Fruit fly (Drosophila melanogaster) whole organism, embryonic: ENCODE results near the gene CG3104.

Source experiments
- CG10267 ChIP-seq: fragments of 200-800 bp; sonication (Bioruptor generic); optimal IDR thresholded peaks from 2 replicates; lab custom pipeline; 2018; ENCODE audit warnings: missing biosample characterization, mild to moderate bottlenecking, missing genetic modification characterization, moderate library complexity
- CG11085 ChIP-seq: fragments of 200-800 bp; sonication (Bioruptor generic); IDR thresholded peaks from 2 replicates; pipeline ENCODE4 v1.3.6; 2022; ENCODE audit warnings: missing biosample characterization, missing genetic modification characterization
- CG11560 ChIP-seq: fragments of 200-800 bp; sonication (Bioruptor generic); IDR thresholded peaks from 3 replicates; pipeline ENCODE4 v1.3.6; 2022; ENCODE audit warnings: missing biosample characterization, missing genetic modification characterization
- CG1233 ChIP-seq: fragments of 200-800 bp; sonication (Bioruptor generic); optimal IDR thresholded peaks from 4 replicates; lab custom pipeline; 2018; ENCODE audit warnings: missing biosample characterization, mild to moderate bottlenecking, missing genetic modification characterization
- CG13287 ChIP-seq: fragments of 200-800 bp; sonication (Bioruptor generic); IDR thresholded peaks from 2 replicates; pipeline ENCODE4 v1.3.6; 2022; ENCODE audit warnings: missing biosample characterization, missing genetic modification characterization; ENCODE audit not compliant: partially characterized antibody
- CG14860 ChIP-seq: fragments of 200-800 bp; sonication (Bioruptor generic); IDR thresholded peaks from 3 replicates; pipeline ENCODE4 v1.3.6; 2022; ENCODE audit warnings: missing biosample characterization, missing genetic modification characterization; ENCODE audit not compliant: partially characterized antibody
- CG15269 ChIP-seq: fragments of 200-800 bp; sonication (Bioruptor generic); optimal IDR thresholded peaks from 2 replicates; lab custom pipeline; 2018; ENCODE audit warnings: missing biosample characterization, mild to moderate bottlenecking, missing genetic modification characterization, moderate library complexity
- CG1529 ChIP-seq: fragments of 200-800 bp; sonication (Bioruptor generic); optimal IDR thresholded peaks from 3 replicates; lab custom pipeline; 2018; ENCODE audit warnings: missing biosample characterization, missing genetic modification characterization
- CG17186 ChIP-seq: fragments of 200-800 bp; sonication (Bioruptor generic); optimal IDR thresholded peaks from 3 replicates; lab custom pipeline; 2017; ENCODE audit warnings: missing biosample characterization, missing genetic modification reagents, missing genetic modification characterization
- CG17612 ChIP-seq: fragments of 200-800 bp; sonication (Bioruptor generic); IDR thresholded peaks from 2 replicates; pipeline ENCODE4 v1.3.6; 2022; ENCODE audit warnings: missing biosample characterization, missing genetic modification characterization
- CG18011 ChIP-seq: fragments of 200-800 bp; sonication (Bioruptor generic); optimal IDR thresholded peaks from 2 replicates; lab custom pipeline; 2017; ENCODE audit warnings: missing biosample characterization, missing genetic modification characterization, mild to moderate bottlenecking, moderate library complexity, missing genotype
- CG18262 ChIP-seq: fragments of 200-800 bp; optimal IDR thresholded peaks from 3 replicates; lab custom pipeline; 2019; ENCODE audit warnings: missing biosample characterization, mild to moderate bottlenecking, missing genetic modification characterization, moderate library complexity
- CG1832 ChIP-seq: fragments of 200-800 bp; sonication (Bioruptor generic); optimal IDR thresholded peaks from 2 replicates; lab custom pipeline; 2017; ENCODE audit warnings: missing biosample characterization, mild to moderate bottlenecking, missing genetic modification characterization, inconsistent platforms
- CG2116 ChIP-seq: fragments of 200-800 bp; sonication (Bioruptor generic); optimal IDR thresholded peaks from 3 replicates; lab custom pipeline; 2018; ENCODE audit warnings: missing biosample characterization, mild to moderate bottlenecking, missing genetic modification characterization
- CG2120 ChIP-seq: fragments of 200-800 bp; sonication (Bioruptor generic); optimal IDR thresholded peaks from 3 replicates; lab custom pipeline; 2016; ENCODE audit warnings: missing biosample characterization, missing genetic modification characterization
- CG30403 ChIP-seq: fragments of 200-800 bp; sonication (Bioruptor generic); optimal IDR thresholded peaks from 3 replicates; lab custom pipeline; 2016; ENCODE audit warnings: missing biosample characterization, missing genetic modification characterization
- CG3847 ChIP-seq: fragments of 200-800 bp; sonication (Bioruptor generic); IDR thresholded peaks from 2 replicates; pipeline ENCODE4 v1.3.6; 2022; ENCODE audit warnings: missing biosample characterization, missing genetic modification characterization
- CG7839 ChIP-seq: fragments of 200-800 bp; sonication (Bioruptor generic); optimal IDR thresholded peaks from 3 replicates; lab custom pipeline; 2018; ENCODE audit warnings: missing biosample characterization, mild to moderate bottlenecking, missing genetic modification characterization, moderate library complexity
- CG8359 ChIP-seq: fragments of 200-800 bp; sonication (Bioruptor generic); optimal IDR thresholded peaks from 2 replicates; lab custom pipeline; 2017; ENCODE audit warnings: missing biosample characterization, mild to moderate bottlenecking, missing genetic modification characterization, borderline replicate concordance
- Chrac-16 ChIP-seq: fragments of 200-800 bp; sonication (Bioruptor generic); optimal IDR thresholded peaks from 3 replicates; lab custom pipeline; 2016; ENCODE audit warnings: missing biosample characterization, missing genetic modification characterization
- D19A ChIP-seq: fragments of 200-800 bp; optimal IDR thresholded peaks from 3 replicates; lab custom pipeline; 2019; ENCODE audit warnings: missing biosample characterization, mild to moderate bottlenecking, missing genetic modification characterization, moderate library complexity
- D19B ChIP-seq: fragments of 200-800 bp; sonication (Bioruptor generic); optimal IDR thresholded peaks from 2 replicates; lab custom pipeline; 2017; ENCODE audit warnings: missing biosample characterization, mild to moderate bottlenecking, missing genetic modification characterization
- Dref ChIP-seq: fragments of 200-800 bp; sonication (Bioruptor generic); IDR thresholded peaks from 2 replicates; pipeline ENCODE4 v1.3.6; 2022; ENCODE audit warnings: missing biosample characterization, missing genetic modification characterization
- Hr78 ChIP-seq, 2 experiments: fragments of 200-800 bp in 1 of 2; fragments of >200 bp in 1 of 2; sonication (Bioruptor generic) in 1 of 2; optimal IDR thresholded peaks; 2 replicates each; lab custom pipeline; 2017 to 2019; ENCODE audit warnings: missing biosample characterization in 2 of 2, missing genetic modification characterization in 2 of 2, mild to moderate bottlenecking in 1 of 2, moderate library complexity in 1 of 2
- Jarid2 ChIP-seq: fragments of 200-800 bp; sonication (Bioruptor generic); optimal IDR thresholded peaks from 3 replicates; lab custom pipeline; 2017; ENCODE audit warnings: mild to moderate bottlenecking, missing biosample characterization, missing genetic modification reagents, missing genetic modification characterization
- Kr ChIP-seq: fragments of 200-800 bp; sonication (Bioruptor generic); optimal IDR thresholded peaks from 2 replicates; lab custom pipeline; 2017; ENCODE audit warnings: missing biosample characterization, mild to moderate bottlenecking, missing genetic modification characterization
- Lhr ChIP-seq: fragments of 200-800 bp; sonication (Bioruptor generic); optimal IDR thresholded peaks from 3 replicates; lab custom pipeline; 2017; ENCODE audit warnings: mild to moderate bottlenecking, missing biosample characterization, missing genetic modification reagents, missing genetic modification characterization
- Mrtf ChIP-seq: fragments of 200-800 bp; sonication (Bioruptor generic); IDR thresholded peaks from 3 replicates; pipeline ENCODE4 v1.3.6; 2022; ENCODE audit warnings: missing biosample characterization, missing genetic modification characterization
- Oli ChIP-seq: fragments of 200-800 bp; sonication (Bioruptor generic); optimal IDR thresholded peaks from 2 replicates; lab custom pipeline; 2018; ENCODE audit warnings: missing biosample characterization, mild to moderate bottlenecking, missing genetic modification characterization, moderate library complexity
- PHDP ChIP-seq: fragments of 200-800 bp; sonication (Bioruptor generic); optimal IDR thresholded peaks from 3 replicates; lab custom pipeline; 2018; ENCODE audit warnings: missing biosample characterization, mild to moderate bottlenecking, missing genetic modification characterization, moderate library complexity
- Sox102F ChIP-seq: fragments of 200-800 bp; sonication (Bioruptor generic); optimal IDR thresholded peaks from 2 replicates; lab custom pipeline; 2018; ENCODE audit warnings: missing biosample characterization, mild to moderate bottlenecking, missing genetic modification characterization, moderate library complexity
- Spps ChIP-seq: fragments of 200-800 bp; sonication (Bioruptor generic); optimal IDR thresholded peaks from 2 replicates; lab custom pipeline; 2018; ENCODE audit warnings: missing biosample characterization, mild to moderate bottlenecking, missing genetic modification characterization
- TFAM ChIP-seq: fragments of 200-800 bp; sonication (Bioruptor generic); optimal IDR thresholded peaks from 2 replicates; lab custom pipeline; 2017; ENCODE audit warnings: missing biosample characterization, missing genetic modification characterization, inconsistent platforms
- Tbp ChIP-seq: fragments of >200 bp; optimal IDR thresholded peaks from 2 replicates; lab custom pipeline; 2018; ENCODE audit warnings: missing biosample characterization, missing genetic modification characterization
- bcd ChIP-seq: fragments of 200-800 bp; sonication (Bioruptor generic); optimal IDR thresholded peaks from 2 replicates; lab custom pipeline; 2017; ENCODE audit warnings: missing biosample characterization, mild to moderate bottlenecking, missing genetic modification characterization
- croc ChIP-seq: fragments of 200-800 bp; sonication (Bioruptor generic); conservative IDR thresholded peaks from 3 replicates; pipeline ENCODE4 v1.3.6; 2022; ENCODE audit warnings: missing biosample characterization, missing genetic modification characterization
- dimm ChIP-seq: fragments of 200-800 bp; sonication (Bioruptor generic); IDR thresholded peaks from 2 replicates; pipeline ENCODE4 v1.3.6; 2022; ENCODE audit warnings: missing biosample characterization, missing genetic modification characterization
- emc ChIP-seq: fragments of 200-800 bp; sonication (Bioruptor generic); optimal IDR thresholded peaks from 2 replicates; lab custom pipeline; 2016; ENCODE audit warnings: missing biosample characterization, missing genetic modification characterization
- gem ChIP-seq: fragments of 200-800 bp; sonication (Bioruptor generic); optimal IDR thresholded peaks from 2 replicates; lab custom pipeline; 2019; ENCODE audit warnings: missing biosample characterization, mild to moderate bottlenecking, missing genetic modification characterization, moderate library complexity
- hb ChIP-seq: fragments of 200-800 bp; sonication (Bioruptor generic); IDR thresholded peaks from 3 replicates; pipeline ENCODE4 v1.3.6; 2022; ENCODE audit warnings: missing biosample characterization, missing genetic modification characterization; ENCODE audit not compliant: partially characterized antibody
- ind ChIP-seq: fragments of 200-800 bp; sonication (Bioruptor generic); optimal IDR thresholded peaks from 3 replicates; lab custom pipeline; 2016; ENCODE audit warnings: missing biosample characterization, missing genetic modification characterization
- jumu ChIP-seq: fragments of 200-800 bp; sonication (Bioruptor generic); optimal IDR thresholded peaks from 3 replicates; lab custom pipeline; 2016; ENCODE audit warnings: missing biosample characterization, missing genetic modification characterization
- kah ChIP-seq: fragments of 200-800 bp; sonication (Bioruptor generic); optimal IDR thresholded peaks from 2 replicates; lab custom pipeline; 2018; ENCODE audit warnings: missing biosample characterization, mild to moderate bottlenecking, missing genetic modification characterization
- mam ChIP-seq: fragments of 200-800 bp; sonication (Bioruptor generic); optimal IDR thresholded peaks from 3 replicates; lab custom pipeline; 2016; ENCODE audit warnings: missing biosample characterization, missing genetic modification characterization
- nerfin-2 ChIP-seq: fragments of 200-800 bp; sonication (Bioruptor generic); IDR thresholded peaks from 2 replicates; pipeline ENCODE4 v1.3.6; 2022; ENCODE audit warnings: missing biosample characterization, missing genetic modification characterization; ENCODE audit not compliant: partially characterized antibody
- odd ChIP-seq: fragments of 200-800 bp; sonication (Bioruptor generic); optimal IDR thresholded peaks from 2 replicates; lab custom pipeline; 2017; ENCODE audit warnings: missing biosample characterization, mild to moderate bottlenecking, missing genetic modification characterization
- peb ChIP-seq: fragments of 200-800 bp; sonication (Bioruptor generic); IDR thresholded peaks from 2 replicates; pipeline ENCODE4 v1.3.6; 2022; ENCODE audit warnings: missing biosample characterization, missing genetic modification characterization
- rib ChIP-seq: fragments of 200-800 bp; sonication (Bioruptor generic); IDR thresholded peaks from 2 replicates; pipeline ENCODE4 v1.3.6; 2022; ENCODE audit warnings: missing biosample characterization, missing genetic modification characterization
- salm ChIP-seq: fragments of 200-800 bp; sonication (Bioruptor generic); optimal IDR thresholded peaks from 2 replicates; lab custom pipeline; 2018; ENCODE audit warnings: missing biosample characterization, mild to moderate bottlenecking, missing genetic modification characterization
- zf30C ChIP-seq: fragments of 200-800 bp; sonication (Bioruptor generic); optimal IDR thresholded peaks from 3 replicates; lab custom pipeline; 2018; ENCODE audit warnings: missing biosample characterization, mild to moderate bottlenecking, missing genetic modification characterization

Gene CG3104

dm6 chr2L:2830341-2830800 lies 25.2 kb downstream of the CG3104 start (continued):
- TF ChIP-seq CG1529 (GFP tag; lab: Kevin White, UChicago) = peak; percentile 91
- peak; percentile 5 for TF ChIP-seq jumu (GFP tag; lab: Kevin White, UChicago)
- peak; percentile 90 for TF ChIP-seq bcd (GFP tag; lab: Kevin White, UChicago)
- TF ChIP-seq CG17612 = peak; percentile 39; the same call in 1 of the 2 replicates
- peak; percentile 64 for TF ChIP-seq peb
- no peak for TF ChIP-seq CG13287 (GFP tag; lab: Robert Waterston, UW)
- peak; percentile 88 for TF ChIP-seq CG1233 (GFP tag; lab: Kevin White, UChicago)
- peak; percentile 80 for TF ChIP-seq zf30C
- peak; percentile 42 for TF ChIP-seq Jarid2 (GFP tag; lab: Kevin White, UChicago)
- peak in 1 of 2 experiments; percentile 80 for TF ChIP-seq Hr78 (GFP tag; optimal IDR thresholded peaks at IDR 0.05; lab: Kevin White, UChicago)
- TF ChIP-seq CG7839 (tag; lab: Kevin White, UChicago) = peak; percentile 94
- TF ChIP-seq CG11560 (tag; lab: Robert Waterston, UW) = no peak
- peak; percentile 93 for TF ChIP-seq CG30403
- TF ChIP-seq nerfin-2 (GFP tag; lab: Robert Waterston, UW) = no peak
- peak; percentile 88 for TF ChIP-seq Sox102F (GFP tag; lab: Kevin White, UChicago)
- TF ChIP-seq kah = peak; percentile 71
- TF ChIP-seq hb (GFP tag; lab: Robert Waterston, UW) = no peak
- TF ChIP-seq gem (tag; lab: Kevin White, UChicago) = peak; percentile 95
- peak; percentile 88 for TF ChIP-seq CG15269 (tag; lab: Kevin White, UChicago)
- TF ChIP-seq CG3847 (GFP tag; lab: Robert Waterston, UW) = peak; percentile 69
- peak; percentile 98 for TF ChIP-seq CG18262 (tag; lab: Kevin White, UChicago)
- TF ChIP-seq Spps (tag; lab: Kevin White, UChicago) = peak; percentile 90
- peak; percentile 77 for TF ChIP-seq Chrac-16 (GFP tag; lab: Kevin White, UChicago)
- no peak for TF ChIP-seq CG1832
- TF ChIP-seq Kr (GFP tag; lab: Kevin White, UChicago) = peak; percentile 49
- no peak for TF ChIP-seq Dref (GFP tag; lab: Robert Waterston, UW)
- TF ChIP-seq D19A (tag; lab: Kevin White, UChicago) = peak; percentile 89
- TF ChIP-seq CG14860 (GFP tag; lab: Robert Waterston, UW) = no peak
- peak; percentile 50 for TF ChIP-seq mam (GFP tag; lab: Kevin White, UChicago)
- TF ChIP-seq emc = no peak
- peak; percentile 69 for TF ChIP-seq Lhr (GFP tag; lab: Kevin White, UChicago)
- peak; percentile 62 for TF ChIP-seq CG2116
- TF ChIP-seq ind (GFP tag; lab: Kevin White, UChicago) = peak; percentile 79
- TF ChIP-seq Tbp (GFP tag; lab: Kevin White, UChicago) = no peak
- peak; percentile 53 for TF ChIP-seq CG18011
- peak; percentile 83 for TF ChIP-seq CG8359
- TF ChIP-seq CG17186 (GFP tag; lab: Kevin White, UChicago) = peak; percentile 25
- TF ChIP-seq D19B (GFP tag; lab: Kevin White, UChicago) = peak; percentile 71
- peak; percentile 41; the same call in 1 of the 2 replicates for TF ChIP-seq CG11085
- peak; percentile 88 for TF ChIP-seq CG10267 (tag; lab: Kevin White, UChicago)
- no peak for TF ChIP-seq dimm (GFP tag; lab: Robert Waterston, UW)
- peak; percentile 77 for TF ChIP-seq salm (tag; lab: Kevin White, UChicago)
- peak; percentile 86 for TF ChIP-seq croc (GFP tag; lab: Robert Waterston, UW)
- TF ChIP-seq odd (GFP tag; lab: Kevin White, UChicago) = peak; percentile 93
- TF ChIP-seq TFAM (GFP tag; lab: Kevin White, UChicago) = no peak
- TF ChIP-seq Oli = peak; percentile 94
- peak; percentile 80 for TF ChIP-seq CG2120
- peak; percentile 41; the same call in 1 of the 3 replicates for TF ChIP-seq Mrtf (GFP tag; lab: Robert Waterston, UW)
- no peak for TF ChIP-seq rib
- peak; percentile 85 for TF ChIP-seq PHDP (tag; lab: Kevin White, UChicago)
